In the genomic region with DNA sequence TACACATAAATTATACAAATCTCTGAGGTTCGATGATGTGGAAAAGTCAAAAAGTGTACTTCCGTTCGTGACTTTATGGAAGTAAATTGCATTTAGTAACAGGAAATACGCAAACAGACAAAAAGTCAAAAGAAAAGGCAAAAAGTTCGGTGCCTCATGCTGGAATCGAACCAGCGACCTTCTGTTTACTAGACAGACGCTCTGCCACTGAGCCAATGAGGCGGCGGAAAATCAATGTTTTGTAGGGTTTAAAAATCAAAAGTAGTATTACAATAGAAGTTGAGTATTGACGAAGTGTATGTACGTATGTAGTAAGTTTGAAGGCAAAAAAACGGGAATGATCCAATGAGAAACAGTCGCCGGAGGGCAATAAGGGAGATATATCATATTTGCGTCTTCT, we compare ENCODE assay signal across 1 worm cellular context.
TF ChIP-seq lines count a peak whose summit lies in the region.

No protein-coding gene starts in this region.

TF ChIP-seq in whole organism, L1 larva, 84 proteins besides CTCF, POLR2A, EP300 and RAD21 (continued from another document):
- TF ChIP-seq mef-2 (tag; optimal IDR thresholded peaks at IDR 0.05; lab: Kevin White, UChicago) (no peak), ztf-11 (tag; optimal IDR thresholded peaks at IDR 0.05; lab: Kevin White, UChicago) (no peak), nhr-47 (tag; optimal IDR thresholded peaks at IDR 0.05; lab: Kevin White, UChicago) (peak; percentile 13), nhr-90 (tag; optimal IDR thresholded peaks at IDR 0.05; lab: Kevin White, UChicago; ENCODE audit: poor library complexity) (peak; percentile 21), mdl-1 (tag; optimal IDR thresholded peaks at IDR 0.05; lab: Kevin White, UChicago) (no peak), ceh-82 (tag; optimal IDR thresholded peaks at IDR 0.05; lab: Kevin White, UChicago) (no peak), rnt-1 (tag; optimal IDR thresholded peaks at IDR 0.05; lab: Kevin White, UChicago) (peak; percentile 35), alr-1 (tag; optimal IDR thresholded peaks at IDR 0.05; lab: Kevin White, UChicago; ENCODE audit: borderline replicate concordance) (no peak), fkh-8 (tag; optimal IDR thresholded peaks at IDR 0.05; lab: Kevin White, UChicago) (no peak), ama-1 (optimal IDR thresholded peaks at IDR 0.05; lab: Kevin White, UChicago) (no peak), ztf-4 (tag; optimal IDR thresholded peaks at IDR 0.05; lab: Kevin White, UChicago) (no peak), nhr-20 (tag; optimal IDR thresholded peaks at IDR 0.05; lab: Kevin White, UChicago) (peak; percentile 31), sptf-1 (tag; optimal IDR thresholded peaks at IDR 0.05; lab: Kevin White, UChicago) (no peak), lsy-2 (tag; optimal IDR thresholded peaks at IDR 0.05; lab: Kevin White, UChicago) (peak in 1 of 2 experiments; percentile 17), egl-27 (tag; optimal IDR thresholded peaks at IDR 0.05; lab: Kevin White, UChicago) (no peak), efl-1 (optimal IDR thresholded peaks at IDR 0.05; lab: Kevin White, UChicago) (peak in 1 of 2 experiments; percentile 22), efl-1 (GFP tag; optimal IDR thresholded peaks at IDR 0.05 in 1 of 2; lab: Kevin White, UChicago) (peak in 1 of 2 experiments; percentile 26), unc-130 (tag; optimal IDR thresholded peaks at IDR 0.05; lab: Kevin White, UChicago) (no peak), fos-1 (tag; optimal IDR thresholded peaks at IDR 0.05; lab: Kevin White, UChicago) (no peak), unc-86 (tag; optimal IDR thresholded peaks at IDR 0.05; lab: Kevin White, UChicago) (no peak), dsc-1 (tag; optimal IDR thresholded peaks at IDR 0.05; lab: Kevin White, UChicago) (no peak), nhr-77 (tag; optimal IDR thresholded peaks at IDR 0.05; lab: Kevin White, UChicago) (peak; percentile 48), hlh-4 (tag; optimal IDR thresholded peaks at IDR 0.05; lab: Kevin White, UChicago) (no peak), ceh-8 (GFP tag; optimal IDR thresholded peaks at IDR 0.05; lab: Kevin White, UChicago) (no peak), unc-98 (GFP tag; IDR thresholded peaks at IDR 0.05; lab: Robert Waterston, UW) (no peak)
